Fruit fly (Drosophila melanogaster) whole organism, adult: ENCODE measurements around the gene Mur2B.

Experiments
- CG1620 ChIP-seq: fragments of 200-800 bp; sonication (Bioruptor generic); optimal IDR thresholded peaks from 2 replicates; lab custom pipeline; 2016; ENCODE audit warnings: missing biosample characterization, missing genetic modification characterization
- CG5204 ChIP-seq: fragments of 200-800 bp; sonication (Bioruptor generic); optimal IDR thresholded peaks from 2 replicates; lab custom pipeline; 2016; ENCODE audit warnings: missing biosample characterization, missing genetic modification characterization
- CG7045 ChIP-seq: fragments of 200-800 bp; sonication (Bioruptor generic); optimal IDR thresholded peaks from 2 replicates; lab custom pipeline; 2017; ENCODE audit warnings: missing biosample characterization, mild to moderate bottlenecking, missing genetic modification characterization
- Crg-1 ChIP-seq: fragments of 200-800 bp; sonication (Bioruptor generic); optimal IDR thresholded peaks from 2 replicates; lab custom pipeline; 2016; ENCODE audit warnings: missing biosample characterization, missing genetic modification characterization
- Mnt ChIP-seq: fragments of 200-800 bp; sonication (Bioruptor generic); optimal IDR thresholded peaks from 2 replicates; lab custom pipeline; 2016; ENCODE audit warnings: missing biosample characterization, mild to moderate bottlenecking, missing genetic modification characterization
- cnc ChIP-seq, 2 experiments: fragments of >200 bp; optimal IDR thresholded peaks; 2 replicates each; lab custom pipeline; 2017
- kay ChIP-seq: fragments of 200-800 bp; sonication (Bioruptor generic); peaks from one replicate; lab custom pipeline; 2016; ENCODE audit warnings: missing biosample characterization, missing genetic modification characterization, borderline replicate concordance
- tj ChIP-seq: fragments of 200-800 bp; sonication (Bioruptor generic); optimal IDR thresholded peaks from 3 replicates; lab custom pipeline; 2017; ENCODE audit warnings: missing biosample characterization, mild to moderate bottlenecking, missing genetic modification characterization, moderate library complexity

DNA sequence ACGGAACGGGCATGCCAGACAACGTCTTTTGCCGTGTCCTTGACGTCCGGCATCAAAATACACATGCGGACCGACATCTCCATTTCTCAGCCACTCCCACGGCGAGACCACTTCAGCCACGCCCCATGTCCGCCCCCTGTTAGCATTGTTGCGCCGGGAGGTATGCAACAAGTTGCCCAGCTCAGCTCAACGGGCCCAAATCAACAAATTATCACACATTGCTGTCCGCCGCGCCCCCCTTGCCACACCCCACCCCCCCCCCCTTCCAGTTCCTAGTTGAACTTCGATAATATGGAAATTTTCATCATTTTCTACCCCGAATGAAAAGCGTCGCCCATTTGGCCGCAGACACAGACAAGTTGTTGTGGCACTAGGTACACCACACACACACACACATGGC lies 80.8 kb downstream of the Mur2B start:
- TF ChIP-seq Mnt (GFP tag; lab: Kevin White, UChicago) (no peak), kay (GFP tag; lab: Kevin White, UChicago) (no peak), tj (GFP tag; lab: Kevin White, UChicago) (no peak), CG1620 (GFP tag; lab: Kevin White, UChicago) (no peak), CG5204 (GFP tag; lab: Kevin White, UChicago) (no peak), Crg-1 (GFP tag; lab: Kevin White, UChicago) (no peak), CG7045 (GFP tag; lab: Kevin White, UChicago) (no peak), cnc (optimal IDR thresholded peaks at IDR 0.05; lab: Kevin White, UChicago) (no peak)
